Worm (Caenorhabditis elegans) whole organism, early embryonic: ENCODE measurements around the gene npl-4.1.

Source experiments
- B0310.2 ChIP-seq: sonication (generic microtip); optimal IDR thresholded peaks from 2 replicates; lab custom pipeline; 2016; ENCODE audit warnings: mild to moderate bottlenecking, missing genetic modification characterization, missing compliant biosample characterization
- F13C5.2 ChIP-seq: sonication (generic microtip); optimal IDR thresholded peaks from 2 replicates; lab custom pipeline; 2017; ENCODE audit warnings: mild to moderate bottlenecking, missing genetic modification characterization, inconsistent platforms, missing compliant biosample characterization
- ama-1 ChIP-seq: fragments of 150-350 bp; optimal IDR thresholded peaks from 2 replicates; lab custom pipeline; 2014
- ceh-13 ChIP-seq: fragments of 200-800 bp; sonication (Bioruptor generic); optimal IDR thresholded peaks from 2 replicates; lab custom pipeline; 2018; ENCODE audit warnings: mild to moderate bottlenecking, missing genetic modification characterization, missing compliant biosample characterization
- ceh-36 ChIP-seq: sonication (generic microtip); optimal IDR thresholded peaks from 2 replicates; lab custom pipeline; 2016; ENCODE audit warnings: missing genetic modification characterization, inconsistent platforms, missing compliant biosample characterization
- flt-1 ChIP-seq: fragments of 200-800 bp; sonication (Bioruptor generic); IDR thresholded peaks from 2 replicates; pipeline ENCODE4 v1.3.6; 2022; ENCODE audit warnings: missing genetic modification characterization, missing compliant biosample characterization
- hmbx-1 ChIP-seq: sonication (generic microtip); optimal IDR thresholded peaks from 2 replicates; lab custom pipeline; 2016; ENCODE audit warnings: mild to moderate bottlenecking, missing genetic modification characterization, missing compliant biosample characterization
- hmg-4 ChIP-seq: fragments of 200-800 bp; sonication (Bioruptor generic); optimal IDR thresholded peaks from 2 replicates; lab custom pipeline; 2018; ENCODE audit warnings: mild to moderate bottlenecking, missing genetic modification characterization, missing compliant biosample characterization
- hnd-1 ChIP-seq: sonication (generic microtip); optimal IDR thresholded peaks from 2 replicates; lab custom pipeline; 2016; ENCODE audit warnings: missing genetic modification characterization, missing compliant biosample characterization
- pes-1 ChIP-seq: fragments of 200-800 bp; sonication (Bioruptor generic); IDR thresholded peaks from 2 replicates; pipeline ENCODE4 v1.3.6; 2022; ENCODE audit warnings: missing genetic modification reagents, missing genetic modification characterization, missing compliant biosample characterization
- scrt-1 ChIP-seq: fragments of 200-800 bp; sonication (Bioruptor generic); IDR thresholded peaks from 2 replicates; pipeline ENCODE4 v1.3.6; 2022; ENCODE audit warnings: missing genetic modification characterization, missing compliant biosample characterization
- sea-1 ChIP-seq: fragments of 200-800 bp; sonication (Bioruptor generic); conservative IDR thresholded peaks from 2 replicates; pipeline ENCODE4 v1.3.6; 2022; ENCODE audit warnings: missing genetic modification characterization, missing compliant biosample characterization
- tbx-11 ChIP-seq: fragments of 200-800 bp; sonication (Bioruptor generic); IDR thresholded peaks from 2 replicates; pipeline ENCODE4 v1.3.6; 2022; ENCODE audit warnings: missing genetic modification characterization, missing compliant biosample characterization
- tbx-37 ChIP-seq: fragments of 200-800 bp; sonication (Bioruptor generic); conservative IDR thresholded peaks from 2 replicates; pipeline ENCODE4 v1.3.6; 2022; ENCODE audit warnings: missing genetic modification reagents, missing genetic modification characterization, missing compliant biosample characterization
- tra-4 ChIP-seq: sonication (generic microtip); optimal IDR thresholded peaks from 2 replicates; lab custom pipeline; 2017; ENCODE audit warnings: missing genetic modification characterization, missing compliant biosample characterization

npl-4.1 gene

DNA sequence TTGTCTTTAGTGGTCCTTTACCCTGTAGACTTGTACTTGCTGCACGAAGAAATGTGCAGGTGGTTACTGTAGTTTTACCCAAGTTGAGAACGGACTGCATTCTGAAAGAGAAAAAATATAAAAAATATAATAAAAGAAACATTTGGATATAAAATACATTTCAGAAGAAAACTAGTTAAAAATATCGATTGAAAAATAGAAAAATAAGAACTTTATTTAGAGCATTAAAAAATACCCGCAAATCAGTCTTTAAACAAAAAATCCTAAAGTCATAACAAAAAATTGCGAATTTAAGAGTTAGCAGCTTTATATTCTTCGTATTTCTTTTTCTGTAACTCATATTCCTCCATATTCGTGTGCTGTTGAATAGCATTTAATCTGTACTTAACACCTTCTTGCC, 37.7 kb downstream of the npl-4.1 start, which contains the start of gene C25H3.7:
C25H3.7 (minus strand) TSS at position 101 of the 400 bp plus-strand sequence.
- TF ChIP-seq hmg-4 (GFP tag; lab: Kevin White, UChicago) (no peak), tbx-11 (GFP tag; lab: Robert Waterston, UW) (no peak), ceh-13 (GFP tag; lab: Kevin White, UChicago) (no peak), ceh-36 (tag; lab: Kevin White, UChicago) (no peak), flt-1 (GFP tag; lab: Robert Waterston, UW) (no peak), hmbx-1 (no peak), hnd-1 (tag; lab: Kevin White, UChicago) (no peak), scrt-1 (GFP tag; lab: Robert Waterston, UW) (no peak), tra-4 (tag; lab: Kevin White, UChicago) (no peak), F13C5.2 (no peak)

- TF ChIP-seq sea-1 (GFP tag; lab: Robert Waterston, UW) (no peak), ceh-13 (GFP tag; lab: Kevin White, UChicago) (no peak), F13C5.2 (no peak), tbx-11 (GFP tag; lab: Robert Waterston, UW) (no peak), ama-1 (lab: Kevin White, UChicago) (no peak), B0310.2 (tag; lab: Kevin White, UChicago) (no peak), tbx-37 (GFP tag; lab: Robert Waterston, UW) (no peak), flt-1 (GFP tag; lab: Robert Waterston, UW) (no peak), tra-4 (tag; lab: Kevin White, UChicago) (no peak), hmg-4 (GFP tag; lab: Kevin White, UChicago) (no peak), ceh-36 (tag; lab: Kevin White, UChicago) (no peak), pes-1 (GFP tag; lab: Robert Waterston, UW) (no peak), hmbx-1 (no peak), scrt-1 (GFP tag; lab: Robert Waterston, UW) (no peak)
Measured at ce11 chrII:5669580-5669979, 38.4 kb downstream of the npl-4.1 start, which contains the start of gene C25H3.17. Gene C25H3.17, minus strand, starts transcription at chrII:5669680.

DNA sequence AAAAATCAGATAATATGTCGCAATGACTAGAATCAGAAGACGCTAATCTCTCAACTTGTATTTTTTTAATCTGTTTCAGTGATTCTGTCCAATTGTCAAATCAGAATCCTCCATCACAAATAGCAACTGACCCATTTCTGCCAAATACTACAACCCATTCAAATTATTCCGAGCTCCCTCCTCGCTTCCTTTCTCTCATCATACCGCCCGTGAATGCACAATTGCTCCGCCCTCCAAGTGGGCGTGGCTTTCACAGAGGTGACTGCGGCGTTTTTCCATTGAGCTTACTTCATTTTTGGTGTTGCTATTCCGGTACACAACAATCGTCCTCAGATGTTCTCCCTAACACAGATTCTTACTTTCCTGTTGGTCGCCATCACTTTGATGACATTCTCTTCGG, 49.6 kb downstream of the npl-4.1 start, which contains the start of gene flp-27:
flp-27 (plus strand) TSS at position 301 of the 400 bp plus-strand sequence.
- no peak for TF ChIP-seq ama-1 (lab: Kevin White, UChicago)
- TF ChIP-seq F13C5.2, result no peak
- TF ChIP-seq tra-4 (tag; lab: Kevin White, UChicago), result no peak
- TF ChIP-seq hmg-4 (GFP tag; lab: Kevin White, UChicago), result no peak
- TF ChIP-seq sea-1 (GFP tag; lab: Robert Waterston, UW), result no peak
- TF ChIP-seq flt-1 (GFP tag; lab: Robert Waterston, UW), result no peak
- TF ChIP-seq scrt-1 (GFP tag; lab: Robert Waterston, UW), result no peak
